Fruit fly (Drosophila melanogaster) whole organism, embryonic: ENCODE measurements around the gene CG46462.

Experiments
- Antp ChIP-seq: fragments of 200-800 bp; sonication (Bioruptor generic); optimal IDR thresholded peaks from 3 replicates; lab custom pipeline; 2016; ENCODE audit warnings: missing biosample characterization, missing genetic modification characterization
- Awh ChIP-seq: fragments of 200-800 bp; sonication (Bioruptor generic); IDR thresholded peaks from 2 replicates; pipeline ENCODE4, ENCODE4 v1.3.6; 2022; ENCODE audit warnings: missing biosample characterization, missing genetic modification characterization
- CG11085 ChIP-seq: fragments of 200-800 bp; sonication (Bioruptor generic); IDR thresholded peaks from 2 replicates; pipeline ENCODE4 v1.3.6; 2022; ENCODE audit warnings: missing biosample characterization, missing genetic modification characterization
- CG11695 ChIP-seq: fragments of 200-800 bp; sonication (Bioruptor generic); IDR thresholded peaks from 3 replicates; pipeline ENCODE4 v1.3.6; 2022; ENCODE audit warnings: missing biosample characterization, missing genetic modification characterization
- CG11723 ChIP-seq: fragments of 200-800 bp; sonication (Bioruptor generic); optimal IDR thresholded peaks from 2 replicates; lab custom pipeline; 2017; ENCODE audit warnings: missing biosample characterization, mild to moderate bottlenecking, missing genetic modification characterization
- CG12942 ChIP-seq: fragments of 200-800 bp; sonication (Bioruptor generic); optimal IDR thresholded peaks from 3 replicates; lab custom pipeline; 2016; ENCODE audit warnings: missing biosample characterization, missing genetic modification characterization
- CG14014 ChIP-seq: fragments of 200-800 bp; sonication (Bioruptor generic); IDR thresholded peaks from 2 replicates; pipeline ENCODE4 v1.3.6; 2022; ENCODE audit warnings: missing biosample characterization, missing genetic modification characterization
- CG15269 ChIP-seq: fragments of 200-800 bp; sonication (Bioruptor generic); optimal IDR thresholded peaks from 2 replicates; lab custom pipeline; 2018; ENCODE audit warnings: missing biosample characterization, mild to moderate bottlenecking, missing genetic modification characterization, moderate library complexity
- CG18764 ChIP-seq: fragments of 200-800 bp; sonication (Bioruptor generic); optimal IDR thresholded peaks from 3 replicates; lab custom pipeline; 2016; ENCODE audit warnings: missing biosample characterization, missing genetic modification characterization
- CG2202 ChIP-seq: fragments of 200-800 bp; sonication (Bioruptor generic); optimal IDR thresholded peaks from 2 replicates; lab custom pipeline; 2018; ENCODE audit warnings: missing biosample characterization, mild to moderate bottlenecking, missing genetic modification characterization
- CG31365 ChIP-seq: fragments of 200-800 bp; sonication (Bioruptor generic); optimal IDR thresholded peaks from 2 replicates; lab custom pipeline; 2018; ENCODE audit warnings: missing biosample characterization, mild to moderate bottlenecking, missing genetic modification characterization
- CG31441 ChIP-seq: fragments of 200-800 bp; sonication (Bioruptor generic); IDR thresholded peaks from 2 replicates; pipeline ENCODE4 v1.3.6; 2022; ENCODE audit warnings: missing biosample characterization, missing genetic modification characterization
- CG4820 ChIP-seq: fragments of 200-800 bp; sonication (Bioruptor generic); optimal IDR thresholded peaks from 3 replicates; lab custom pipeline; 2016; ENCODE audit warnings: missing biosample characterization, missing genetic modification characterization
- CG5953 ChIP-seq: fragments of 200-800 bp; sonication (Bioruptor generic); IDR thresholded peaks from 2 replicates; pipeline ENCODE4 v1.3.6; 2022; ENCODE audit warnings: missing biosample characterization, missing genetic modification characterization
- CG6254 ChIP-seq: fragments of 200-800 bp; sonication (Bioruptor generic); optimal IDR thresholded peaks from 3 replicates; lab custom pipeline; 2017; ENCODE audit warnings: mild to moderate bottlenecking, missing biosample characterization, missing genetic modification reagents, missing genetic modification characterization
- CG7987 ChIP-seq: fragments of 200-800 bp; sonication (Bioruptor generic); optimal IDR thresholded peaks from 2 replicates; lab custom pipeline; 2018; ENCODE audit warnings: missing biosample characterization, mild to moderate bottlenecking, missing genetic modification characterization, moderate library complexity
- CG9817 ChIP-seq: fragments of 200-800 bp; sonication (Bioruptor generic); optimal IDR thresholded peaks from 2 replicates; lab custom pipeline; 2018; ENCODE audit warnings: missing biosample characterization, mild to moderate bottlenecking, missing genetic modification characterization, moderate library complexity
- Fer3 ChIP-seq: fragments of 200-800 bp; sonication (Bioruptor generic); optimal IDR thresholded peaks from 2 replicates; lab custom pipeline; 2018; ENCODE audit warnings: missing biosample characterization, mild to moderate bottlenecking, missing genetic modification characterization, moderate library complexity
- HmgZ ChIP-seq: fragments of 200-800 bp; sonication (Bioruptor generic); optimal IDR thresholded peaks from 2 replicates; lab custom pipeline; 2018; ENCODE audit warnings: missing biosample characterization, mild to moderate bottlenecking, missing genetic modification characterization
- Hmr ChIP-seq: fragments of 200-800 bp; sonication (Bioruptor generic); optimal IDR thresholded peaks from 3 replicates; lab custom pipeline; 2017; ENCODE audit warnings: mild to moderate bottlenecking, missing biosample characterization, missing genetic modification reagents, missing genetic modification characterization
- Hr78 ChIP-seq, 2 experiments: fragments of 200-800 bp in 1 of 2; fragments of >200 bp in 1 of 2; sonication (Bioruptor generic) in 1 of 2; optimal IDR thresholded peaks; 2 replicates each; lab custom pipeline; 2017 to 2019; ENCODE audit warnings: missing biosample characterization in 2 of 2, missing genetic modification characterization in 2 of 2, mild to moderate bottlenecking in 1 of 2, moderate library complexity in 1 of 2
- Lim3 ChIP-seq: fragments of 200-800 bp; sonication (Bioruptor generic); IDR thresholded peaks from 2 replicates; pipeline ENCODE4 v1.3.6; 2022; ENCODE audit warnings: missing biosample characterization, missing genetic modification characterization
- MTF-1 ChIP-seq: fragments of 200-800 bp; sonication (Bioruptor generic); optimal IDR thresholded peaks from 2 replicates; lab custom pipeline; 2018; ENCODE audit warnings: missing biosample characterization, mild to moderate bottlenecking, missing genetic modification characterization, borderline replicate concordance
- Med ChIP-seq: fragments of 200-800 bp; sonication (Bioruptor generic); peaks from one replicate; lab custom pipeline; 2016; ENCODE audit warnings: missing biosample characterization, missing genetic modification characterization, mild to moderate bottlenecking, inconsistent platforms, moderate library complexity
- Meics ChIP-seq: fragments of 200-800 bp; sonication (Bioruptor generic); optimal IDR thresholded peaks from 2 replicates; lab custom pipeline; 2017; ENCODE audit warnings: missing biosample characterization, mild to moderate bottlenecking, missing genetic modification characterization
- NfI ChIP-seq: fragments of 200-800 bp; sonication (Bioruptor generic); optimal IDR thresholded peaks from 3 replicates; lab custom pipeline; 2018; ENCODE audit warnings: missing biosample characterization, mild to moderate bottlenecking, missing genetic modification characterization, moderate library complexity
- Oli ChIP-seq: fragments of 200-800 bp; sonication (Bioruptor generic); optimal IDR thresholded peaks from 2 replicates; lab custom pipeline; 2018; ENCODE audit warnings: missing biosample characterization, mild to moderate bottlenecking, missing genetic modification characterization, moderate library complexity
- PHDP ChIP-seq: fragments of 200-800 bp; sonication (Bioruptor generic); optimal IDR thresholded peaks from 3 replicates; lab custom pipeline; 2018; ENCODE audit warnings: missing biosample characterization, mild to moderate bottlenecking, missing genetic modification characterization, moderate library complexity
- Ssrp ChIP-seq: fragments of 200-800 bp; sonication (Bioruptor generic); optimal IDR thresholded peaks from 2 replicates; lab custom pipeline; 2018; ENCODE audit warnings: missing biosample characterization, mild to moderate bottlenecking, missing genetic modification characterization, moderate library complexity
- Vsx1 ChIP-seq: fragments of 200-800 bp; sonication (Bioruptor generic); optimal IDR thresholded peaks from 2 replicates; lab custom pipeline; 2017; ENCODE audit warnings: missing biosample characterization, mild to moderate bottlenecking, missing genetic modification characterization, missing genetic modification reagents
- cato ChIP-seq: fragments of 200-800 bp; sonication (Bioruptor generic); optimal IDR thresholded peaks from 2 replicates; lab custom pipeline; 2016; ENCODE audit warnings: missing biosample characterization, missing genetic modification characterization, borderline replicate concordance
- chn ChIP-seq: fragments of 200-800 bp; sonication (Bioruptor generic); optimal IDR thresholded peaks from 2 replicates; lab custom pipeline; 2016; ENCODE audit warnings: missing biosample characterization, missing genetic modification characterization
- ftz-f1 ChIP-seq: fragments of 200-800 bp; sonication (Bioruptor generic); optimal IDR thresholded peaks from 2 replicates; lab custom pipeline; 2016; ENCODE audit warnings: missing biosample characterization, missing genetic modification characterization
- gcm ChIP-seq: fragments of 200-800 bp; sonication (Bioruptor generic); optimal IDR thresholded peaks from 2 replicates; lab custom pipeline; 2019; ENCODE audit warnings: missing biosample characterization, mild to moderate bottlenecking, missing genetic modification characterization, moderate library complexity
- gem ChIP-seq: fragments of 200-800 bp; sonication (Bioruptor generic); optimal IDR thresholded peaks from 2 replicates; lab custom pipeline; 2019; ENCODE audit warnings: missing biosample characterization, mild to moderate bottlenecking, missing genetic modification characterization, moderate library complexity
- gsb ChIP-seq: fragments of 200-800 bp; sonication (Bioruptor generic); IDR thresholded peaks from 2 replicates; pipeline ENCODE4 v1.3.6; 2022; ENCODE audit warnings: missing biosample characterization, missing genetic modification characterization
- kah ChIP-seq: fragments of 200-800 bp; sonication (Bioruptor generic); optimal IDR thresholded peaks from 2 replicates; lab custom pipeline; 2018; ENCODE audit warnings: missing biosample characterization, mild to moderate bottlenecking, missing genetic modification characterization
- lmd ChIP-seq: fragments of 200-800 bp; sonication (Bioruptor generic); IDR thresholded peaks from 2 replicates; pipeline ENCODE4 v1.3.6; 2022; ENCODE audit warnings: missing biosample characterization, missing genetic modification characterization
- odd ChIP-seq: fragments of 200-800 bp; sonication (Bioruptor generic); optimal IDR thresholded peaks from 2 replicates; lab custom pipeline; 2017; ENCODE audit warnings: missing biosample characterization, mild to moderate bottlenecking, missing genetic modification characterization
- pb ChIP-seq: fragments of 200-800 bp; sonication (Bioruptor generic); optimal IDR thresholded peaks from 3 replicates; lab custom pipeline; 2016; ENCODE audit warnings: missing biosample characterization, missing genetic modification characterization
- pros ChIP-seq: fragments of 200-800 bp; sonication (Bioruptor generic); optimal IDR thresholded peaks from 3 replicates; lab custom pipeline; 2019; ENCODE audit warnings: missing biosample characterization, mild to moderate bottlenecking, missing genetic modification characterization, moderate library complexity
- row ChIP-seq: fragments of 200-800 bp; sonication (Bioruptor generic); IDR thresholded peaks from 3 replicates; pipeline ENCODE4 v1.3.6; 2022; ENCODE audit warnings: missing biosample characterization, missing genetic modification characterization
- sc ChIP-seq, 3 experiments: fragments of >200 bp in 2 of 3; fragments of 200-800 bp in 1 of 3; sonication (Bioruptor generic) in 1 of 3; optimal IDR thresholded peaks; 2 replicates in 2 of 3; 3 replicates in 1 of 3; lab custom pipeline; 2017; ENCODE audit warnings: mild to moderate bottlenecking in 1 of 3, missing biosample characterization in 1 of 3, missing genetic modification characterization in 1 of 3, missing genetic modification reagents in 1 of 3
- schlank ChIP-seq: fragments of 200-800 bp; sonication (Bioruptor generic); optimal IDR thresholded peaks from 2 replicates; lab custom pipeline; 2018; ENCODE audit warnings: missing biosample characterization, mild to moderate bottlenecking, missing genetic modification characterization
- sens-2 ChIP-seq: fragments of 200-800 bp; sonication (Bioruptor generic); IDR thresholded peaks from 2 replicates; pipeline ENCODE4 v1.3.6; 2022; ENCODE audit warnings: missing biosample characterization, missing genetic modification characterization
- sima ChIP-seq: fragments of 200-800 bp; sonication (Bioruptor generic); optimal IDR thresholded peaks from 2 replicates; lab custom pipeline; 2016; ENCODE audit warnings: missing biosample characterization, missing genetic modification characterization
- so ChIP-seq: fragments of 200-800 bp; sonication (Bioruptor generic); IDR thresholded peaks from 3 replicates; pipeline ENCODE4 v1.3.6; 2022; ENCODE audit warnings: missing biosample characterization, missing genetic modification characterization
- wek ChIP-seq: fragments of 200-800 bp; sonication (Bioruptor generic); optimal IDR thresholded peaks from 3 replicates; lab custom pipeline; 2018; ENCODE audit warnings: missing biosample characterization, mild to moderate bottlenecking, missing genetic modification characterization, moderate library complexity
- zen ChIP-seq: fragments of 200-800 bp; sonication (Bioruptor generic); optimal IDR thresholded peaks from 3 replicates; lab custom pipeline; 2018; ENCODE audit warnings: missing biosample characterization, mild to moderate bottlenecking, missing genetic modification characterization, moderate library complexity

The CG46462 gene

dm6 chr3L:19932917-19933316 lies 1.4 kb downstream of the CG46462 start (continued):
- TF ChIP-seq Meics (GFP tag; lab: Kevin White, UChicago) = peak; percentile 45
- TF ChIP-seq Ssrp (tag; lab: Kevin White, UChicago) = no peak
- TF ChIP-seq gsb = 0 out of 2 replicates have a peak, but pooled peaks have one; percentile 32
- TF ChIP-seq gem (tag; lab: Kevin White, UChicago) = peak; percentile 27
- peak; percentile 77 for TF ChIP-seq sens-2 (GFP tag; lab: Robert Waterston, UW)
- TF ChIP-seq so = peak; percentile 15; the same call in 2 of the 3 replicates
- TF ChIP-seq CG11695 (GFP tag; lab: Robert Waterston, UW) = peak; percentile 56; the same call in 2 of the 3 replicates
- TF ChIP-seq HmgZ (tag; lab: Kevin White, UChicago) = peak; percentile 27
- peak; percentile 25 for TF ChIP-seq CG11723
- no peak for TF ChIP-seq CG11085 (GFP tag; lab: Robert Waterston, UW)
- TF ChIP-seq Lim3 = no peak
- peak; percentile 14; the same call in 1 of the 2 replicates for TF ChIP-seq CG31441 (GFP tag; lab: Robert Waterston, UW)
- TF ChIP-seq ftz-f1 (GFP tag; lab: Kevin White, UChicago) = no peak
- TF ChIP-seq Awh (GFP tag; lab: Robert Waterston, UW) = peak; percentile 48; the same call in 1 of the 2 replicates
- TF ChIP-seq zen (tag; lab: Kevin White, UChicago) = no peak
- no peak for TF ChIP-seq chn (GFP tag; lab: Kevin White, UChicago)
- peak; percentile 1 for TF ChIP-seq Oli (tag; lab: Kevin White, UChicago)
- TF ChIP-seq cato (GFP tag; lab: Kevin White, UChicago) = no peak
- no peak for TF ChIP-seq CG4820 (GFP tag; lab: Kevin White, UChicago)
- no peak for TF ChIP-seq pros
- peak; percentile 5 for TF ChIP-seq gcm (GFP tag; lab: Kevin White, UChicago)
- no peak for TF ChIP-seq lmd (GFP tag; lab: Robert Waterston, UW)
- TF ChIP-seq NfI (GFP tag; lab: Kevin White, UChicago) = peak; percentile 21
- peak; percentile 39 for TF ChIP-seq CG7987 (GFP tag; lab: Kevin White, UChicago)
- peak; percentile 66; the same call in 1 of the 2 replicates for TF ChIP-seq CG14014 (GFP tag; lab: Robert Waterston, UW)
- no peak for TF ChIP-seq pb
- peak in 1 of 2 experiments; percentile 28 for TF ChIP-seq Hr78 (GFP tag; optimal IDR thresholded peaks at IDR 0.05; lab: Kevin White, UChicago)
- TF ChIP-seq Fer3 (tag; lab: Kevin White, UChicago) = peak; percentile 19
- peak; percentile 4 for TF ChIP-seq CG12942
- TF ChIP-seq MTF-1 = peak; percentile 27
- TF ChIP-seq Antp (GFP tag; lab: Kevin White, UChicago) = peak; percentile 17
- no peak for TF ChIP-seq CG5953 (GFP tag; lab: Robert Waterston, UW)
- no peak; the same call in 2 of the 3 replicates for TF ChIP-seq row
- TF ChIP-seq CG9817 = no peak
- peak; percentile 45 for TF ChIP-seq schlank (tag; lab: Kevin White, UChicago)
- peak; percentile 69 for TF ChIP-seq Hmr
- TF ChIP-seq Vsx1 (GFP tag; lab: Kevin White, UChicago) = peak; percentile 59
- TF ChIP-seq PHDP = peak; percentile 60
- TF ChIP-seq sima (GFP tag; lab: Kevin White, UChicago) = no peak
- peak; percentile 89 for TF ChIP-seq Med (GFP tag; lab: Kevin White, UChicago)
- peak; percentile 29 for TF ChIP-seq kah
- TF ChIP-seq CG18764 (GFP tag; lab: Kevin White, UChicago) = peak; percentile 19
- TF ChIP-seq CG2202 (tag; lab: Kevin White, UChicago) = peak; percentile 29
- TF ChIP-seq CG31365 = peak; percentile 45
- peak; percentile 44 for TF ChIP-seq CG15269 (tag; lab: Kevin White, UChicago)
- TF ChIP-seq sc (optimal IDR thresholded peaks at IDR 0.05; lab: Kevin White, UChicago) = no peak
- peak; percentile 4 for TF ChIP-seq sc (GFP tag; optimal IDR thresholded peaks at IDR 0.05; lab: Kevin White, UChicago)
- TF ChIP-seq CG6254 = peak; percentile 52
- peak; percentile 44 for TF ChIP-seq odd (GFP tag; lab: Kevin White, UChicago)
- TF ChIP-seq wek = peak; percentile 78
